Fruit fly (Drosophila melanogaster) whole organism, embryonic: ENCODE measurements around the gene CG2182.

ENCODE experiments used
- CG11696 ChIP-seq: fragments of 200-800 bp; sonication (Bioruptor generic); IDR thresholded peaks from 2 replicates; pipeline ENCODE4 v1.3.6; 2022; ENCODE audit warnings: missing biosample characterization, missing genetic modification characterization
- CG14860 ChIP-seq: fragments of 200-800 bp; sonication (Bioruptor generic); IDR thresholded peaks from 3 replicates; pipeline ENCODE4 v1.3.6; 2022; ENCODE audit warnings: missing biosample characterization, missing genetic modification characterization; ENCODE audit not compliant: partially characterized antibody
- CG15601 ChIP-seq: fragments of 200-800 bp; sonication (Bioruptor generic); optimal IDR thresholded peaks from 3 replicates; lab custom pipeline; 2019; ENCODE audit warnings: missing biosample characterization, mild to moderate bottlenecking, missing genetic modification characterization, moderate library complexity
- CG1603 ChIP-seq: fragments of 200-800 bp; sonication (Bioruptor generic); optimal IDR thresholded peaks from 2 replicates; lab custom pipeline; 2019; ENCODE audit warnings: missing biosample characterization, mild to moderate bottlenecking, missing genetic modification characterization, moderate library complexity
- CG1832 ChIP-seq: fragments of 200-800 bp; sonication (Bioruptor generic); optimal IDR thresholded peaks from 2 replicates; lab custom pipeline; 2017; ENCODE audit warnings: missing biosample characterization, mild to moderate bottlenecking, missing genetic modification characterization, inconsistent platforms
- CG18619 ChIP-seq: fragments of 200-800 bp; sonication (Bioruptor generic); optimal IDR thresholded peaks from 3 replicates; lab custom pipeline; 2017; ENCODE audit warnings: missing biosample characterization, mild to moderate bottlenecking, missing genetic modification characterization
- CG31365 ChIP-seq: fragments of 200-800 bp; sonication (Bioruptor generic); optimal IDR thresholded peaks from 2 replicates; lab custom pipeline; 2018; ENCODE audit warnings: missing biosample characterization, mild to moderate bottlenecking, missing genetic modification characterization
- CG31388 ChIP-seq: fragments of 200-800 bp; sonication (Bioruptor generic); optimal IDR thresholded peaks from 2 replicates; lab custom pipeline; 2016; ENCODE audit warnings: missing biosample characterization, missing genetic modification characterization
- CG32772 ChIP-seq: fragments of 200-800 bp; sonication (Bioruptor generic); IDR thresholded peaks from 2 replicates; pipeline ENCODE4 v1.3.6; 2022; ENCODE audit warnings: missing biosample characterization, missing genetic modification characterization
- CG33213 ChIP-seq: fragments of 200-800 bp; sonication (Bioruptor generic); optimal IDR thresholded peaks from 3 replicates; lab custom pipeline; 2016; ENCODE audit warnings: missing biosample characterization, missing genetic modification characterization
- CG7963 ChIP-seq: fragments of 200-800 bp; sonication (Bioruptor generic); IDR thresholded peaks from 3 replicates; pipeline ENCODE4 v1.3.6; 2022; ENCODE audit warnings: missing biosample characterization, missing genetic modification characterization; ENCODE audit not compliant: partially characterized antibody
- Dek ChIP-seq: fragments of 200-800 bp; sonication (Bioruptor generic); optimal IDR thresholded peaks from 3 replicates; lab custom pipeline; 2019; ENCODE audit warnings: missing biosample characterization, mild to moderate bottlenecking, missing genetic modification characterization, moderate library complexity
- Doc3 ChIP-seq: fragments of 200-800 bp; sonication (Bioruptor generic); IDR thresholded peaks from 3 replicates; pipeline ENCODE4 v1.3.6; 2022; ENCODE audit warnings: missing biosample characterization, missing genetic modification characterization; ENCODE audit not compliant: partially characterized antibody
- Dref ChIP-seq: fragments of 200-800 bp; sonication (Bioruptor generic); IDR thresholded peaks from 2 replicates; pipeline ENCODE4 v1.3.6; 2022; ENCODE audit warnings: missing biosample characterization, missing genetic modification characterization
- Ets65A ChIP-seq: fragments of 200-800 bp; sonication (Bioruptor generic); peaks from one replicate; lab custom pipeline; 2016; ENCODE audit warnings: missing biosample characterization, missing genetic modification characterization
- Fer2 ChIP-seq: fragments of 200-800 bp; sonication (Bioruptor generic); optimal IDR thresholded peaks from 2 replicates; lab custom pipeline; 2018; ENCODE audit warnings: missing biosample characterization, mild to moderate bottlenecking, missing genetic modification characterization, moderate library complexity
- Gsc ChIP-seq: fragments of 200-800 bp; sonication (Bioruptor generic); IDR thresholded peaks from 2 replicates; pipeline ENCODE4 v1.3.6; 2022; ENCODE audit warnings: missing biosample characterization, missing genetic modification characterization
- Hey ChIP-seq: fragments of 200-800 bp; sonication (Bioruptor generic); optimal IDR thresholded peaks from 3 replicates; lab custom pipeline; 2018; ENCODE audit warnings: missing biosample characterization, mild to moderate bottlenecking, missing genetic modification characterization
- Hr51 ChIP-seq, 2 experiments: fragments of 200-800 bp; sonication (Bioruptor generic); optimal IDR thresholded peaks; 2 replicates in 1 of 2; 3 replicates in 1 of 2; lab custom pipeline; 2016 to 2018; ENCODE audit warnings: missing biosample characterization in 2 of 2, missing genetic modification characterization in 2 of 2, mild to moderate bottlenecking in 1 of 2, moderate library complexity in 1 of 2
- MESR4 ChIP-seq: fragments of 200-800 bp; sonication (Bioruptor generic); optimal IDR thresholded peaks from 2 replicates; lab custom pipeline; 2018; ENCODE audit warnings: missing biosample characterization, mild to moderate bottlenecking, missing genetic modification characterization, moderate library complexity
- MTF-1 ChIP-seq: fragments of 200-800 bp; sonication (Bioruptor generic); optimal IDR thresholded peaks from 2 replicates; lab custom pipeline; 2018; ENCODE audit warnings: missing biosample characterization, mild to moderate bottlenecking, missing genetic modification characterization, borderline replicate concordance
- NK7.1 ChIP-seq: fragments of 200-800 bp; sonication (Bioruptor generic); optimal IDR thresholded peaks from 3 replicates; lab custom pipeline; 2016; ENCODE audit warnings: missing biosample characterization, missing genetic modification characterization
- NfI ChIP-seq: fragments of 200-800 bp; sonication (Bioruptor generic); optimal IDR thresholded peaks from 3 replicates; lab custom pipeline; 2018; ENCODE audit warnings: missing biosample characterization, mild to moderate bottlenecking, missing genetic modification characterization, moderate library complexity
- Pdp1 ChIP-seq, 2 experiments: fragments of 200-800 bp; sonication (Bioruptor generic); optimal IDR thresholded peaks; 3 replicates each; lab custom pipeline; 2016; ENCODE audit warnings: missing biosample characterization in 2 of 2, missing genetic modification characterization in 2 of 2, mild to moderate bottlenecking in 1 of 2, moderate library complexity in 1 of 2
- Sin3A ChIP-seq: fragments of >200 bp; optimal IDR thresholded peaks from 2 replicates; lab custom pipeline; 2018
- Spps ChIP-seq: fragments of 200-800 bp; sonication (Bioruptor generic); optimal IDR thresholded peaks from 2 replicates; lab custom pipeline; 2018; ENCODE audit warnings: missing biosample characterization, mild to moderate bottlenecking, missing genetic modification characterization
- TFAM ChIP-seq: fragments of 200-800 bp; sonication (Bioruptor generic); optimal IDR thresholded peaks from 2 replicates; lab custom pipeline; 2017; ENCODE audit warnings: missing biosample characterization, missing genetic modification characterization, inconsistent platforms
- aop ChIP-seq: fragments of 200-800 bp; sonication (Bioruptor generic); IDR thresholded peaks from 2 replicates; pipeline ENCODE4 v1.3.6; 2022; ENCODE audit warnings: missing biosample characterization, missing genetic modification characterization
- ap ChIP-seq: fragments of 200-800 bp; sonication (Bioruptor generic); IDR thresholded peaks from 2 replicates; pipeline ENCODE4 v1.3.6; 2022; ENCODE audit warnings: missing biosample characterization, missing genetic modification characterization
- ato ChIP-seq: fragments of 200-800 bp; sonication (Bioruptor generic); IDR thresholded peaks from 2 replicates; pipeline ENCODE4 v1.3.6; 2022; ENCODE audit warnings: missing biosample characterization, missing genetic modification characterization; ENCODE audit not compliant: partially characterized antibody
- az2 ChIP-seq: fragments of 200-800 bp; sonication (Bioruptor generic); optimal IDR thresholded peaks from 3 replicates; lab custom pipeline; 2016; ENCODE audit warnings: missing biosample characterization, missing genetic modification characterization
- bbx ChIP-seq: fragments of 200-800 bp; sonication (Bioruptor generic); IDR thresholded peaks from 2 replicates; pipeline ENCODE4 v1.3.6; 2022; ENCODE audit warnings: missing biosample characterization, missing genetic modification characterization; ENCODE audit not compliant: partially characterized antibody
- bsh ChIP-seq, 2 experiments: fragments of 200-800 bp; sonication (Bioruptor generic); optimal IDR thresholded peaks; 2 replicates each; lab custom pipeline; 2017 to 2018; ENCODE audit warnings: mild to moderate bottlenecking in 2 of 2, missing biosample characterization in 2 of 2, missing genetic modification characterization in 2 of 2, moderate library complexity in 1 of 2
- chm ChIP-seq: fragments of 200-800 bp; sonication (Bioruptor generic); IDR thresholded peaks from 2 replicates; pipeline ENCODE4 v1.3.6; 2022; ENCODE audit warnings: missing biosample characterization, missing genetic modification characterization
- corto ChIP-seq: fragments of 200-800 bp; sonication (Bioruptor generic); optimal IDR thresholded peaks from 2 replicates; lab custom pipeline; 2016; ENCODE audit warnings: missing biosample characterization, mild to moderate bottlenecking, missing genetic modification characterization, moderate library complexity
- en ChIP-seq: fragments of 200-800 bp; sonication (Bioruptor generic); optimal IDR thresholded peaks from 2 replicates; lab custom pipeline; 2016; ENCODE audit warnings: missing biosample characterization, missing genetic modification characterization
- fd3F ChIP-seq: fragments of 200-800 bp; sonication (Bioruptor generic); optimal IDR thresholded peaks from 2 replicates; lab custom pipeline; 2018; ENCODE audit warnings: missing biosample characterization, mild to moderate bottlenecking, missing genetic modification characterization, moderate library complexity
- gt ChIP-seq: fragments of 200-800 bp; sonication (Bioruptor generic); IDR thresholded peaks from 2 replicates; pipeline ENCODE4 v1.3.6; 2022; ENCODE audit warnings: missing biosample characterization, missing genetic modification characterization
- hkb ChIP-seq, 2 experiments: fragments of 200-800 bp in 1 of 2; fragments of >200 bp in 1 of 2; sonication (Bioruptor generic) in 1 of 2; IDR thresholded peaks in 1 of 2; optimal IDR thresholded peaks in 1 of 2; 2 replicates each; pipeline versions ENCODE4 v1.3.6 to Lab custom; 2017 to 2022; ENCODE audit warnings: missing biosample characterization in 1 of 2, missing genetic modification characterization in 1 of 2
- ind ChIP-seq: fragments of 200-800 bp; sonication (Bioruptor generic); optimal IDR thresholded peaks from 3 replicates; lab custom pipeline; 2016; ENCODE audit warnings: missing biosample characterization, missing genetic modification characterization
- luna ChIP-seq: fragments of 200-800 bp; sonication (Bioruptor generic); optimal IDR thresholded peaks from 2 replicates; lab custom pipeline; 2016; ENCODE audit warnings: missing biosample characterization, missing genetic modification characterization
- odd ChIP-seq: fragments of 200-800 bp; sonication (Bioruptor generic); optimal IDR thresholded peaks from 2 replicates; lab custom pipeline; 2017; ENCODE audit warnings: missing biosample characterization, mild to moderate bottlenecking, missing genetic modification characterization
- pan ChIP-seq, 4 experiments: fragments of >200 bp in 3 of 4; fragments of 200-800 bp in 1 of 4; sonication (Bioruptor generic) in 1 of 4; optimal IDR thresholded peaks in 3 of 4; IDR thresholded peaks in 1 of 4; 2 replicates each; pipeline versions ENCODE4 v1.3.6 to Lab custom; 2017 to 2022; ENCODE audit warnings: missing biosample characterization in 2 of 4, missing genetic modification characterization in 2 of 4, mixed read lengths in 1 of 4
- ranshi ChIP-seq: fragments of 200-800 bp; sonication (Bioruptor generic); IDR thresholded peaks from 2 replicates; pipeline ENCODE4 v1.3.6; 2022; ENCODE audit warnings: missing biosample characterization, missing genetic modification characterization
- schlank ChIP-seq: fragments of 200-800 bp; sonication (Bioruptor generic); optimal IDR thresholded peaks from 2 replicates; lab custom pipeline; 2018; ENCODE audit warnings: missing biosample characterization, mild to moderate bottlenecking, missing genetic modification characterization
- shn ChIP-seq: fragments of 200-800 bp; sonication (Bioruptor generic); optimal IDR thresholded peaks from 3 replicates; lab custom pipeline; 2016; ENCODE audit warnings: missing biosample characterization, missing genetic modification characterization
- tgo ChIP-seq: fragments of 200-800 bp; sonication (Bioruptor generic); IDR thresholded peaks from 3 replicates; pipeline ENCODE4 v1.3.6; 2022; ENCODE audit warnings: missing biosample characterization, missing genetic modification characterization
- wor ChIP-seq: fragments of 200-800 bp; sonication (Bioruptor generic); IDR thresholded peaks from 2 replicates; pipeline ENCODE4 v1.3.6; 2022; ENCODE audit warnings: missing biosample characterization, missing genetic modification characterization

Gene CG2182

DNA sequence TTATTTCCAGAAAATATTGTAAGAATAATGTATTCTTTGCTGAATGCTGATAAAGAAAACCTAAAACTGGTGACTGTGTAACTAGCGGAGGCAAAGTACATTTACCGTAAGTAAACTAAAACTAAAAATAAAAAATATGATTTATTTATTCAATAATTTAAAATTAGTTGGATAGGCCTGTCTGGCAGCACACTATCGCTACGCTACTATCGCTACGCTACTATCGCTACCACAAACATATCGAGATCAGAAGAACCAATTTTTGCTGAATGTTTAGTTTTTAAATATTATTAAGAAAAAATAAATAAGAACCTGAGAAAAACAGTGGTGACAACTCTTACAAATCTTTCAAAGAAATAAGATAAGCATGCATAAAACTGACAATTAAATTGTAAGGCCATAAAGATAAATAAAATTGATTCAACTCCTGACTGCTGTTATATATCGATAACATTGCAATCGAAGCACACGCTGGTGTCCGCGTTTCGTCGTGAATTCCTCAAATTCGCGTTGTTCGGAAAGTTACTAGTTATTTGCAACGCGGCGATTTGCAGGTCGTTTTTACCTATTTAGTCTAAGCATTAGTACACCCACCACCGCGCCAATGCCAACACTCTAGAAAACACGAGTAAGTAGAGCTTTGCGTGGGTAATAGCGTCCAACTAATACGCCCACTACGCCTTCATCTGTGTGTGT lies 634 bp upstream of the CG2182 start, which contains the start of gene Wdr33 (continued):
- no peak for TF ChIP-seq CG15601 (tag; lab: Kevin White, UChicago)
- TF ChIP-seq ind (GFP tag; lab: Kevin White, UChicago), result peak; percentile 38
- no peak for TF ChIP-seq CG32772 (GFP tag; lab: Robert Waterston, UW)
- TF ChIP-seq hkb (optimal IDR thresholded peaks at IDR 0.05; lab: Kevin White, UChicago), result no peak
- 0 out of 2 replicates have a peak, but pooled peaks have one; percentile 9 for TF ChIP-seq hkb (GFP tag; IDR thresholded peaks at IDR 0.05; lab: Robert Waterston, UW)
- no peak for TF ChIP-seq CG33213
- no peak for TF ChIP-seq Ets65A
- TF ChIP-seq CG14860, result peak; percentile 83
- TF ChIP-seq tgo (GFP tag; lab: Robert Waterston, UW), result no peak
- no peak for TF ChIP-seq CG1832 (GFP tag; lab: Kevin White, UChicago)
- TF ChIP-seq az2 (GFP tag; lab: Kevin White, UChicago), result peak; percentile 46
- TF ChIP-seq aop, result no peak
- no peak for TF ChIP-seq ap (GFP tag; lab: Robert Waterston, UW)
- TF ChIP-seq CG18619 (GFP tag; lab: Kevin White, UChicago), result peak; percentile 1
- no peak for TF ChIP-seq CG11696 (GFP tag; lab: Robert Waterston, UW)
- no peak for TF ChIP-seq MTF-1 (GFP tag; lab: Kevin White, UChicago)
- no peak for TF ChIP-seq gt
- TF ChIP-seq Fer2, result peak; percentile 36
- peak; percentile 89 for TF ChIP-seq Doc3 (GFP tag; lab: Robert Waterston, UW)
- TF ChIP-seq CG1603 (tag; lab: Kevin White, UChicago), result no peak
- TF ChIP-seq bsh (GFP tag; optimal IDR thresholded peaks at IDR 0.05; lab: Kevin White, UChicago), result no peak
- TF ChIP-seq ranshi (GFP tag; lab: Robert Waterston, UW), result peak; percentile 20; the same call in 1 of the 2 replicates
- TF ChIP-seq CG31365, result no peak
- no peak for TF ChIP-seq schlank (tag; lab: Kevin White, UChicago)
- peak; percentile 60 for TF ChIP-seq Sin3A (lab: Kevin White, UChicago)
- no peak for TF ChIP-seq odd
- TF ChIP-seq wor, result 0 out of 2 replicates have a peak, but pooled peaks have one; percentile 13
- TF ChIP-seq en, result no peak
- TF ChIP-seq fd3F (GFP tag; lab: Kevin White, UChicago), result no peak
- peak; percentile 64 for TF ChIP-seq Dref (GFP tag; lab: Robert Waterston, UW)
- TF ChIP-seq CG31388 (GFP tag; lab: Kevin White, UChicago), result peak; percentile 21
- TF ChIP-seq chm, result no peak
- TF ChIP-seq MESR4, result peak; percentile 85
- peak; percentile 68 for TF ChIP-seq ato (GFP tag; lab: Robert Waterston, UW)
- TF ChIP-seq Pdp1 (GFP tag; optimal IDR thresholded peaks at IDR 0.05; lab: Kevin White, UChicago), result peak in 1 of 2 experiments; percentile 0
- TF ChIP-seq pan (optimal IDR thresholded peaks at IDR 0.05; lab: Kevin White, UChicago), result no peak
- TF ChIP-seq pan (GFP tag; optimal IDR thresholded peaks at IDR 0.05 in 1 of 2, IDR thresholded peaks at IDR 0.05 in 1 of 2), result peak in 1 of 2 experiments; percentile 46
- TF ChIP-seq Gsc, result no peak
- TF ChIP-seq CG7963 (GFP tag; lab: Robert Waterston, UW), result peak; percentile 83
- no peak for TF ChIP-seq TFAM (GFP tag; lab: Kevin White, UChicago)
- no peak for TF ChIP-seq luna (GFP tag; lab: Kevin White, UChicago)
- TF ChIP-seq shn (GFP tag; lab: Kevin White, UChicago), result no peak
- peak; percentile 45 for TF ChIP-seq corto (GFP tag; lab: Kevin White, UChicago)
- TF ChIP-seq bbx (GFP tag; lab: Robert Waterston, UW), result peak; percentile 86
- no peak for TF ChIP-seq Hr51 (GFP tag; optimal IDR thresholded peaks at IDR 0.05; lab: Kevin White, UChicago)
- no peak for TF ChIP-seq NK7.1 (GFP tag; lab: Kevin White, UChicago)
- no peak for TF ChIP-seq Spps (tag; lab: Kevin White, UChicago)
- peak; percentile 34 for TF ChIP-seq Dek
- peak; percentile 26 for TF ChIP-seq NfI (GFP tag; lab: Kevin White, UChicago)
- TF ChIP-seq Hey (tag; lab: Kevin White, UChicago), result no peak
